Fruit fly (Drosophila melanogaster) whole organism, embryonic: ENCODE data around the gene CG8173.
A peak's percentile ranks its signal among the peaks of the same experiment; 100 is the strongest.

Source experiments
- ATbp ChIP-seq: fragments of 200-800 bp; sonication (Bioruptor generic); optimal IDR thresholded peaks from 2 replicates; lab custom pipeline; 2017; ENCODE audit warnings: missing biosample characterization, mild to moderate bottlenecking, missing genetic modification characterization, missing genetic modification reagents
- Atf-2 ChIP-seq: fragments of 200-800 bp; sonication (Bioruptor generic); optimal IDR thresholded peaks from 2 replicates; lab custom pipeline; 2016; ENCODE audit warnings: missing biosample characterization, missing genetic modification characterization
- Bteb2 ChIP-seq: fragments of 200-800 bp; sonication (Bioruptor generic); optimal IDR thresholded peaks from 2 replicates; lab custom pipeline; 2016; ENCODE audit warnings: missing biosample characterization, missing genetic modification characterization
- CG10147 ChIP-seq: fragments of 200-800 bp; sonication (Bioruptor generic); optimal IDR thresholded peaks from 2 replicates; lab custom pipeline; 2019; ENCODE audit warnings: missing biosample characterization, mild to moderate bottlenecking, missing genetic modification characterization, moderate library complexity
- CG10267 ChIP-seq: fragments of 200-800 bp; sonication (Bioruptor generic); optimal IDR thresholded peaks from 2 replicates; lab custom pipeline; 2018; ENCODE audit warnings: missing biosample characterization, mild to moderate bottlenecking, missing genetic modification characterization, moderate library complexity
- CG12104 ChIP-seq: fragments of 200-800 bp; sonication (Bioruptor generic); optimal IDR thresholded peaks from 3 replicates; lab custom pipeline; 2016; ENCODE audit warnings: missing biosample characterization, missing genetic modification characterization
- CG14050 ChIP-seq: fragments of 200-800 bp; sonication (Bioruptor generic); IDR thresholded peaks from 3 replicates; pipeline ENCODE4 v1.3.6; 2022; ENCODE audit warnings: missing biosample characterization, missing genetic modification characterization
- CG15479 ChIP-seq: fragments of 200-800 bp; sonication (Bioruptor generic); optimal IDR thresholded peaks from 3 replicates; lab custom pipeline; 2019; ENCODE audit warnings: missing biosample characterization, mild to moderate bottlenecking, missing genetic modification characterization, moderate library complexity
- CG17186 ChIP-seq: fragments of 200-800 bp; sonication (Bioruptor generic); optimal IDR thresholded peaks from 3 replicates; lab custom pipeline; 2017; ENCODE audit warnings: missing biosample characterization, missing genetic modification reagents, missing genetic modification characterization
- CG18262 ChIP-seq: fragments of 200-800 bp; optimal IDR thresholded peaks from 3 replicates; lab custom pipeline; 2019; ENCODE audit warnings: missing biosample characterization, mild to moderate bottlenecking, missing genetic modification characterization, moderate library complexity
- CG18599 ChIP-seq: fragments of 200-800 bp; sonication (Bioruptor generic); optimal IDR thresholded peaks from 3 replicates; lab custom pipeline; 2017; ENCODE audit warnings: missing biosample characterization, missing genetic modification characterization, mild to moderate bottlenecking, moderate library complexity, missing genetic modification reagents
- CG30020 ChIP-seq: fragments of 200-800 bp; optimal IDR thresholded peaks from 2 replicates; lab custom pipeline; 2019; ENCODE audit warnings: missing biosample characterization, mild to moderate bottlenecking, missing genetic modification characterization, moderate library complexity
- CG32772 ChIP-seq: fragments of 200-800 bp; sonication (Bioruptor generic); IDR thresholded peaks from 2 replicates; pipeline ENCODE4 v1.3.6; 2022; ENCODE audit warnings: missing biosample characterization, missing genetic modification characterization
- CG34422 ChIP-seq: fragments of 200-800 bp; sonication (Bioruptor generic); IDR thresholded peaks from 3 replicates; pipeline ENCODE4 v1.3.6; 2022; ENCODE audit warnings: missing biosample characterization, missing genetic modification characterization
- CG6254 ChIP-seq: fragments of 200-800 bp; sonication (Bioruptor generic); optimal IDR thresholded peaks from 3 replicates; lab custom pipeline; 2017; ENCODE audit warnings: mild to moderate bottlenecking, missing biosample characterization, missing genetic modification reagents, missing genetic modification characterization
- CG6654 ChIP-seq: fragments of 200-800 bp; sonication (Bioruptor generic); optimal IDR thresholded peaks from 2 replicates; lab custom pipeline; 2017; ENCODE audit warnings: missing biosample characterization, mild to moderate bottlenecking, missing genetic modification characterization
- Dp ChIP-seq: fragments of 200-800 bp; sonication (Bioruptor generic); optimal IDR thresholded peaks from 2 replicates; lab custom pipeline; 2018; ENCODE audit warnings: missing biosample characterization, mild to moderate bottlenecking, missing genetic modification characterization, moderate library complexity
- Elba2 ChIP-seq: fragments of 200-800 bp; sonication (Bioruptor generic); optimal IDR thresholded peaks from 3 replicates; lab custom pipeline; 2016; ENCODE audit warnings: missing biosample characterization, missing genetic modification characterization
- HLH54F ChIP-seq: fragments of 200-800 bp; sonication (Bioruptor generic); optimal IDR thresholded peaks from 3 replicates; lab custom pipeline; 2016; ENCODE audit warnings: missing biosample characterization, missing genetic modification characterization
- HLHmδ ChIP-seq: fragments of 200-800 bp; sonication (Bioruptor generic); optimal IDR thresholded peaks from 2 replicates; lab custom pipeline; 2018; ENCODE audit warnings: missing biosample characterization, mild to moderate bottlenecking, missing genetic modification characterization, moderate library complexity
- Kr ChIP-seq: fragments of 200-800 bp; sonication (Bioruptor generic); optimal IDR thresholded peaks from 2 replicates; lab custom pipeline; 2017; ENCODE audit warnings: missing biosample characterization, mild to moderate bottlenecking, missing genetic modification characterization
- MTF-1 ChIP-seq: fragments of 200-800 bp; sonication (Bioruptor generic); optimal IDR thresholded peaks from 2 replicates; lab custom pipeline; 2018; ENCODE audit warnings: missing biosample characterization, mild to moderate bottlenecking, missing genetic modification characterization, borderline replicate concordance
- NFAT ChIP-seq: fragments of 200-800 bp; sonication (Bioruptor generic); IDR thresholded peaks from 2 replicates; pipeline ENCODE4 v1.3.6; 2022; ENCODE audit warnings: missing biosample characterization, missing genetic modification characterization
- Oli ChIP-seq: fragments of 200-800 bp; sonication (Bioruptor generic); optimal IDR thresholded peaks from 2 replicates; lab custom pipeline; 2018; ENCODE audit warnings: missing biosample characterization, mild to moderate bottlenecking, missing genetic modification characterization, moderate library complexity
- Side ChIP-seq: fragments of 200-800 bp; sonication (Bioruptor generic); optimal IDR thresholded peaks from 2 replicates; lab custom pipeline; 2016; ENCODE audit warnings: missing biosample characterization, missing genetic modification characterization
- Sry-β ChIP-seq: fragments of 200-800 bp; sonication (Bioruptor generic); optimal IDR thresholded peaks from 2 replicates; lab custom pipeline; 2018; ENCODE audit warnings: missing biosample characterization, mild to moderate bottlenecking, missing genetic modification characterization, moderate library complexity
- TFAM ChIP-seq: fragments of 200-800 bp; sonication (Bioruptor generic); optimal IDR thresholded peaks from 2 replicates; lab custom pipeline; 2017; ENCODE audit warnings: missing biosample characterization, missing genetic modification characterization, inconsistent platforms
- ac ChIP-seq: fragments of 200-800 bp; sonication (Bioruptor generic); optimal IDR thresholded peaks from 3 replicates; lab custom pipeline; 2017; ENCODE audit warnings: missing biosample characterization, mild to moderate bottlenecking, missing genetic modification characterization
- btn ChIP-seq: fragments of 200-800 bp; sonication (Bioruptor generic); optimal IDR thresholded peaks from 2 replicates; lab custom pipeline; 2016; ENCODE audit warnings: missing biosample characterization, missing genetic modification characterization
- cato ChIP-seq: fragments of 200-800 bp; sonication (Bioruptor generic); optimal IDR thresholded peaks from 2 replicates; lab custom pipeline; 2016; ENCODE audit warnings: missing biosample characterization, missing genetic modification characterization, borderline replicate concordance
- caup ChIP-seq: fragments of 200-800 bp; sonication (Bioruptor generic); optimal IDR thresholded peaks from 3 replicates; lab custom pipeline; 2017; ENCODE audit warnings: missing biosample characterization, mild to moderate bottlenecking, missing genetic modification characterization, moderate library complexity; ENCODE audit not compliant: severe bottlenecking
- chn ChIP-seq: fragments of 200-800 bp; sonication (Bioruptor generic); optimal IDR thresholded peaks from 2 replicates; lab custom pipeline; 2016; ENCODE audit warnings: missing biosample characterization, missing genetic modification characterization
- dmrt99B ChIP-seq: fragments of 200-800 bp; sonication (Bioruptor generic); optimal IDR thresholded peaks from 2 replicates; lab custom pipeline; 2018; ENCODE audit warnings: missing biosample characterization, mild to moderate bottlenecking, missing genetic modification characterization, moderate library complexity
- ewg ChIP-seq: fragments of 200-800 bp; sonication (Bioruptor generic); optimal IDR thresholded peaks from 3 replicates; lab custom pipeline; 2017; ENCODE audit warnings: mild to moderate bottlenecking, missing biosample characterization, missing genetic modification reagents, missing genetic modification characterization
- hkb ChIP-seq, 2 experiments: fragments of 200-800 bp in 1 of 2; fragments of >200 bp in 1 of 2; sonication (Bioruptor generic) in 1 of 2; IDR thresholded peaks in 1 of 2; optimal IDR thresholded peaks in 1 of 2; 2 replicates each; pipeline versions ENCODE4 v1.3.6 to Lab custom; 2017 to 2022; ENCODE audit warnings: missing biosample characterization in 1 of 2, missing genetic modification characterization in 1 of 2
- hth ChIP-seq: fragments of >200 bp; optimal IDR thresholded peaks from 2 replicates; lab custom pipeline; 2017; ENCODE audit warnings: inconsistent platforms
- kah ChIP-seq: fragments of 200-800 bp; sonication (Bioruptor generic); optimal IDR thresholded peaks from 2 replicates; lab custom pipeline; 2018; ENCODE audit warnings: missing biosample characterization, mild to moderate bottlenecking, missing genetic modification characterization
- lbe ChIP-seq: fragments of 200-800 bp; sonication (Bioruptor generic); optimal IDR thresholded peaks from 2 replicates; lab custom pipeline; 2016; ENCODE audit warnings: missing biosample characterization, mild to moderate bottlenecking, missing genetic modification characterization
- lmd ChIP-seq: fragments of 200-800 bp; sonication (Bioruptor generic); IDR thresholded peaks from 2 replicates; pipeline ENCODE4 v1.3.6; 2022; ENCODE audit warnings: missing biosample characterization, missing genetic modification characterization
- onecut ChIP-seq: fragments of 200-800 bp; sonication (Bioruptor generic); IDR thresholded peaks from 2 replicates; pipeline ENCODE4 v1.3.6; 2022; ENCODE audit warnings: missing biosample characterization, missing genetic modification characterization
- pb ChIP-seq: fragments of 200-800 bp; sonication (Bioruptor generic); optimal IDR thresholded peaks from 3 replicates; lab custom pipeline; 2016; ENCODE audit warnings: missing biosample characterization, missing genetic modification characterization
- pita ChIP-seq: fragments of 200-800 bp; sonication (Bioruptor generic); optimal IDR thresholded peaks from 2 replicates; lab custom pipeline; 2017; ENCODE audit warnings: missing biosample characterization, mild to moderate bottlenecking, missing genetic modification characterization
- pros ChIP-seq: fragments of 200-800 bp; sonication (Bioruptor generic); optimal IDR thresholded peaks from 3 replicates; lab custom pipeline; 2019; ENCODE audit warnings: missing biosample characterization, mild to moderate bottlenecking, missing genetic modification characterization, moderate library complexity
- repo ChIP-seq: fragments of 200-800 bp; sonication (Bioruptor generic); optimal IDR thresholded peaks from 2 replicates; lab custom pipeline; 2016; ENCODE audit warnings: missing biosample characterization, missing genetic modification characterization
- ssp ChIP-seq: fragments of 200-800 bp; sonication (Bioruptor generic); IDR thresholded peaks from 2 replicates; pipeline ENCODE4 v1.3.6; 2022; ENCODE audit warnings: missing biosample characterization, missing genetic modification characterization
- ttk ChIP-seq: fragments of 200-800 bp; sonication (Bioruptor generic); IDR thresholded peaks from 2 replicates; pipeline ENCODE4 v2.1.2; 2022; ENCODE audit warnings: missing biosample characterization, missing genetic modification characterization
- unc-4 ChIP-seq: fragments of 200-800 bp; sonication (Bioruptor generic); IDR thresholded peaks from 2 replicates; pipeline ENCODE4 v1.3.6; 2022; ENCODE audit warnings: missing biosample characterization, missing genetic modification characterization; ENCODE audit not compliant: partially characterized antibody
- vfl ChIP-seq: fragments of 200-800 bp; sonication (Bioruptor generic); optimal IDR thresholded peaks from 2 replicates; lab custom pipeline; 2016; ENCODE audit warnings: missing biosample characterization, missing genetic modification characterization
- zfh2 ChIP-seq: fragments of 200-800 bp; sonication (Bioruptor generic); optimal IDR thresholded peaks from 2 replicates; lab custom pipeline; 2016; ENCODE audit warnings: missing biosample characterization, missing genetic modification characterization

Gene CG8173

DNA sequence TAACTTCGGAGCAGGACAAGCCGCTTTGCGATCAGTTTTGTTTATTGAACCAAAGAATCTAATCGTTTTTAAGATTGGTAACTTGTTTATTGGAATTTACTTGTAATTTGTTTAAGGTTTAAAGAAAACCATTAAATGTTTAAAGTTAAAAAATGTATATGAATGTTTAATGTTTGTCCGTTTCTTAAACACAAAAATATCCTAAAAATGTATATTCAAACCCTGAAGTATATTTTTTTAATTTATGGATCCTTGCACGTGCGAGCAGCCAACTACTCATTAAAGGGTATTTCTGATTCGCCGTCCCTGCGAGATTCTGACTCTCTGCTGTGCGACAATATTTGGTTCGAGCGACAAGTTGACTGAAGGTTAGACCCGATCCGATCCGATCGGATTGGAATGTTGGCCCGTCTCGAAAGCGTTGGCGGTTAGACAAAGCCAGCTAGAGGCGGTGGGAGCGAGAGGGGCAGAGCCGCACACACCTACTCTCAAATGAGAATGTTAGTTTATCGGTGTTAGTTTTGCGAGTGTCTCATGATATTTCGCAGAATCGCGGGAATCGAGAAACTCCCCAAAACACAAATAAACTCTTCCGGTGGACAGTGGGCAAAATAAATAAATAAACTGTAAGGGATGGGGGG lies 10.5 kb downstream of the CG8173 start (continued):
- TF ChIP-seq btn (GFP tag; lab: Kevin White, UChicago): peak; percentile 51
- peak; percentile 91 for TF ChIP-seq dmrt99B (tag; lab: Kevin White, UChicago)
- no peak for TF ChIP-seq HLHmδ (GFP tag; lab: Kevin White, UChicago)
- peak; percentile 16 for TF ChIP-seq ac (GFP tag; lab: Kevin White, UChicago)
- TF ChIP-seq lmd (GFP tag; lab: Robert Waterston, UW): peak; percentile 85
- TF ChIP-seq caup (GFP tag; lab: Kevin White, UChicago): peak; percentile 84
- TF ChIP-seq CG15479: no peak
- peak; percentile 66 for TF ChIP-seq CG32772 (GFP tag; lab: Robert Waterston, UW)
- peak; percentile 60 for TF ChIP-seq kah (GFP tag; lab: Kevin White, UChicago)
- TF ChIP-seq lbe (GFP tag; lab: Kevin White, UChicago): peak; percentile 55
- TF ChIP-seq CG10147 (GFP tag; lab: Kevin White, UChicago): peak; percentile 91
- TF ChIP-seq Oli (tag; lab: Kevin White, UChicago): peak; percentile 91
- peak; percentile 61 for TF ChIP-seq onecut
- peak; percentile 40; the same call in 1 of the 2 replicates for TF ChIP-seq ttk (GFP tag; lab: Robert Waterston, UW)
- TF ChIP-seq CG34422: 0 out of 3 replicates have a peak, but pooled peaks have one; percentile 57
- TF ChIP-seq CG30020 (tag; lab: Kevin White, UChicago): peak; percentile 67
- TF ChIP-seq Elba2: no peak
- peak; percentile 69 for TF ChIP-seq ewg
- peak; percentile 78 for TF ChIP-seq ATbp
- TF ChIP-seq Bteb2: peak; percentile 86
- peak; percentile 63 for TF ChIP-seq ssp
- peak; percentile 89 for TF ChIP-seq CG12104 (GFP tag; lab: Kevin White, UChicago)
- TF ChIP-seq CG18262 (tag; lab: Kevin White, UChicago): peak; percentile 92
- TF ChIP-seq HLH54F: peak; percentile 86
- no peak for TF ChIP-seq NFAT (GFP tag; lab: Robert Waterston, UW)
- no peak for TF ChIP-seq MTF-1 (GFP tag; lab: Kevin White, UChicago)
- TF ChIP-seq Side: peak; percentile 75
- peak; percentile 85 for TF ChIP-seq CG10267 (tag; lab: Kevin White, UChicago)
- no peak for TF ChIP-seq hkb (optimal IDR thresholded peaks at IDR 0.05; lab: Kevin White, UChicago)
- TF ChIP-seq hkb (GFP tag; IDR thresholded peaks at IDR 0.05; lab: Robert Waterston, UW): peak; percentile 85
- peak; percentile 75 for TF ChIP-seq vfl
- no peak for TF ChIP-seq Dp (GFP tag; lab: Kevin White, UChicago)
- TF ChIP-seq Atf-2 (GFP tag; lab: Kevin White, UChicago): peak; percentile 85
- TF ChIP-seq TFAM: peak; percentile 33
- TF ChIP-seq hth (lab: Kevin White, UChicago): no peak
- TF ChIP-seq CG14050 (GFP tag; lab: Robert Waterston, UW): peak; percentile 69
- peak; percentile 54 for TF ChIP-seq CG6654 (GFP tag; lab: Kevin White, UChicago)
- no peak for TF ChIP-seq Kr
- TF ChIP-seq pros (GFP tag; lab: Kevin White, UChicago): peak; percentile 54
- peak; percentile 91 for TF ChIP-seq CG18599
- TF ChIP-seq cato (GFP tag; lab: Kevin White, UChicago): peak; percentile 61
- TF ChIP-seq CG17186: peak; percentile 21
- TF ChIP-seq unc-4: no peak
- peak; percentile 72 for TF ChIP-seq pb (GFP tag; lab: Kevin White, UChicago)
- TF ChIP-seq pita (GFP tag; lab: Kevin White, UChicago): no peak
- TF ChIP-seq zfh2 (GFP tag; lab: Kevin White, UChicago): peak; percentile 80
- TF ChIP-seq repo (GFP tag; lab: Kevin White, UChicago): peak; percentile 63
- no peak for TF ChIP-seq Sry-β (GFP tag; lab: Kevin White, UChicago)
- TF ChIP-seq CG6254: peak; percentile 76
- peak; percentile 80 for TF ChIP-seq chn (GFP tag; lab: Kevin White, UChicago)
